Fruit fly (Drosophila melanogaster): ENCODE measurements around the gene xit.

xit gene

dm6 chrX:6794190-6794589, 26.6 kb upstream of the xit start (continued):
- TF ChIP-seq NK7.1 (GFP tag; optimal IDR thresholded peaks at IDR 0.05) (peak; percentile 46), tio (GFP tag; optimal IDR thresholded peaks at IDR 0.05) (peak; percentile 80), usp (GFP tag; optimal IDR thresholded peaks at IDR 0.05) (no peak), CG3163 (GFP tag; optimal IDR thresholded peaks at IDR 0.05) (peak; percentile 41), dm (GFP tag; optimal IDR thresholded peaks at IDR 0.05) (peak; percentile 79), Trl (optimal IDR thresholded peaks at IDR 0.05) (no peak), Trl (GFP tag; optimal IDR thresholded peaks at IDR 0.05) (peak; percentile 74), CG17361 (GFP tag; IDR thresholded peaks at IDR 0.05) (peak; percentile 61), Taf1 (GFP tag; IDR thresholded peaks at IDR 0.05) (peak; percentile 70), sens-2 (GFP tag; IDR thresholded peaks at IDR 0.05) (peak; percentile 75), Xrp1 (GFP tag; IDR thresholded peaks at IDR 0.05) (peak; percentile 84), Meics (GFP tag; optimal IDR thresholded peaks at IDR 0.05) (peak; percentile 85), Nf-YB (GFP tag; optimal IDR thresholded peaks at IDR 0.05) (peak; percentile 58), Ssrp (tag; optimal IDR thresholded peaks at IDR 0.05) (peak; percentile 71), CG10274 (GFP tag; optimal IDR thresholded peaks at IDR 0.05) (peak; percentile 69), Vsx1 (GFP tag; optimal IDR thresholded peaks at IDR 0.05) (peak; percentile 56), jigr1 (GFP tag; IDR thresholded peaks at IDR 0.05) (peak; percentile 61; the same call in 2 of the 3 replicates), sqz (GFP tag; optimal IDR thresholded peaks at IDR 0.05) (peak; percentile 9), insv (GFP tag; optimal IDR thresholded peaks at IDR 0.05) (no peak), D19B (GFP tag; optimal IDR thresholded peaks at IDR 0.05) (peak; percentile 72), CG15479 (GFP tag; optimal IDR thresholded peaks at IDR 0.05) (no peak), Ets97D (GFP tag; optimal IDR thresholded peaks at IDR 0.05) (peak; percentile 56), unc-4 (GFP tag; IDR thresholded peaks at IDR 0.05; ENCODE audit: partially characterized antibody) (no peak), YL-1 (GFP tag; optimal IDR thresholded peaks at IDR 0.05) (peak; percentile 18), CG7556 (GFP tag; optimal IDR thresholded peaks at IDR 0.05) (peak; percentile 76), HLH54F (GFP tag; optimal IDR thresholded peaks at IDR 0.05) (peak; percentile 82), CG10979 (tag; optimal IDR thresholded peaks at IDR 0.05) (peak; percentile 68), zf30C (GFP tag; optimal IDR thresholded peaks at IDR 0.05) (no peak), ems (GFP tag; optimal IDR thresholded peaks at IDR 0.05) (peak; percentile 82), lbe (GFP tag; optimal IDR thresholded peaks at IDR 0.05) (no peak), CG32767 (GFP tag; IDR thresholded peaks at IDR 0.05) (peak; percentile 49; the same call in 1 of the 2 replicates), disco-r (GFP tag; optimal IDR thresholded peaks at IDR 0.05) (peak; percentile 78), zen2 (GFP tag; IDR thresholded peaks at IDR 0.05; ENCODE audit: partially characterized antibody) (no peak), sna (GFP tag; IDR thresholded peaks at IDR 0.05; ENCODE audit: partially characterized antibody) (no peak), CG13424 (tag; optimal IDR thresholded peaks at IDR 0.05) (peak; percentile 81), CG13624 (GFP tag; optimal IDR thresholded peaks at IDR 0.05) (peak; percentile 81), CoRest (tag; optimal IDR thresholded peaks at IDR 0.05) (peak; percentile 83), CG42726 (GFP tag; IDR thresholded peaks at IDR 0.05; ENCODE audit: partially characterized antibody) (no peak), D19A (tag; optimal IDR thresholded peaks at IDR 0.05) (peak; percentile 60), hb (GFP tag; IDR thresholded peaks at IDR 0.05; ENCODE audit: partially characterized antibody) (no peak), CG2889 (GFP tag; IDR thresholded peaks at IDR 0.05) (peak; percentile 75; the same call in 2 of the 3 replicates), CG18599 (GFP tag; optimal IDR thresholded peaks at IDR 0.05) (peak; percentile 78), CG13296 (GFP tag; optimal IDR thresholded peaks at IDR 0.05) (peak; percentile 77), ap (GFP tag; IDR thresholded peaks at IDR 0.05) (peak; percentile 86), crol (GFP tag; IDR thresholded peaks at IDR 0.05) (0 out of 2 replicates have a peak, but pooled peaks have one; percentile 32), tup (GFP tag; optimal IDR thresholded peaks at IDR 0.05) (peak; percentile 55), CG17186 (GFP tag; optimal IDR thresholded peaks at IDR 0.05) (peak; percentile 15), jumu (GFP tag; optimal IDR thresholded peaks at IDR 0.05) (peak; percentile 50), exex (tag; optimal IDR thresholded peaks at IDR 0.05) (peak; percentile 12), sob (GFP tag; IDR thresholded peaks at IDR 0.05) (peak; percentile 84), HmgD (GFP tag; optimal IDR thresholded peaks at IDR 0.05) (peak; percentile 62)
